Fruit fly (Drosophila melanogaster) whole organism: ENCODE measurements around the gene CG11999.

Source experiments
- CG8478 ChIP-seq: fragments of >200 bp; optimal IDR thresholded peaks from 2 replicates; lab custom pipeline; 2018; ENCODE audit warnings: inconsistent platforms
- EcR ChIP-seq, 2 experiments: fragments of >200 bp; optimal IDR thresholded peaks; 2 replicates each; lab custom pipeline; 2017; ENCODE audit warnings: missing biosample characterization in 2 of 2, missing genetic modification characterization in 2 of 2, missing genetic modification reagents in 2 of 2
- pan ChIP-seq: fragments of >200 bp; optimal IDR thresholded peaks from 2 replicates; lab custom pipeline; 2017
- psq ChIP-seq: fragments of >200 bp; optimal IDR thresholded peaks from 2 replicates; lab custom pipeline; 2017
- usp ChIP-seq: fragments of >200 bp; optimal IDR thresholded peaks from 2 replicates; lab custom pipeline; 2017; ENCODE audit warnings: missing biosample characterization, missing genetic modification characterization, mixed read lengths

DNA sequence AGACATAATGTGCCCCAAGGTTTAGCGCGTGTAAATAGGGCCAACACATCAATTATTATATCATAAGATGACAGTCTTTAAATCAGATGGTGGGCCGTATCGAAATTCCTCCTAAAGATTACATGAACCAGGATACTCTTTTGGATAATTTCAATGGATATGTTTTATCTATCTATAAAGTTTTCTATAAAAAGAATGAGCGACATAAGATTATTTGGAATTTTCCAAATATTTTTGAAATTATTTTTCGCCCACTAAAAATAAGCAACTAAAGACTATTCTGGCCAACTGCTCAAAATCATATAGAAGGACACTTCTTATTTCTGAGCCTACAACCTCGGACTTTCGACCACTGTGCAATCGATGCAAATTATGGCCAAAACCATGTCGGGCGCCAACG is 24.2 kb downstream of the CG11999 start:
- TF ChIP-seq usp (GFP tag; lab: Kevin White, UChicago) (no peak), EcR (GFP tag; optimal IDR thresholded peaks at IDR 0.05; lab: Kevin White, UChicago) (no peak), psq (lab: Kevin White, UChicago) (no peak), pan (lab: Kevin White, UChicago) (no peak), CG8478 (lab: Kevin White, UChicago) (no peak)
